Worm (Caenorhabditis elegans) whole organism, late embryonic: ENCODE measurements around the gene bcas-2.

Source experiments
- ama-1 ChIP-seq: fragments of 150-350 bp; optimal IDR thresholded peaks from 2 replicates; lab custom pipeline; 2014
- dve-1 ChIP-seq: sonication (generic microtip); optimal IDR thresholded peaks from 2 replicates; lab custom pipeline; 2017; ENCODE audit warnings: antibody characterized with exemption, mild to moderate bottlenecking, missing genetic modification characterization, missing compliant biosample characterization
- gmeb-2 ChIP-seq: sonication (generic microtip); optimal IDR thresholded peaks from 2 replicates; lab custom pipeline; 2016; ENCODE audit warnings: missing genetic modification characterization, inconsistent platforms, missing compliant biosample characterization

DNA sequence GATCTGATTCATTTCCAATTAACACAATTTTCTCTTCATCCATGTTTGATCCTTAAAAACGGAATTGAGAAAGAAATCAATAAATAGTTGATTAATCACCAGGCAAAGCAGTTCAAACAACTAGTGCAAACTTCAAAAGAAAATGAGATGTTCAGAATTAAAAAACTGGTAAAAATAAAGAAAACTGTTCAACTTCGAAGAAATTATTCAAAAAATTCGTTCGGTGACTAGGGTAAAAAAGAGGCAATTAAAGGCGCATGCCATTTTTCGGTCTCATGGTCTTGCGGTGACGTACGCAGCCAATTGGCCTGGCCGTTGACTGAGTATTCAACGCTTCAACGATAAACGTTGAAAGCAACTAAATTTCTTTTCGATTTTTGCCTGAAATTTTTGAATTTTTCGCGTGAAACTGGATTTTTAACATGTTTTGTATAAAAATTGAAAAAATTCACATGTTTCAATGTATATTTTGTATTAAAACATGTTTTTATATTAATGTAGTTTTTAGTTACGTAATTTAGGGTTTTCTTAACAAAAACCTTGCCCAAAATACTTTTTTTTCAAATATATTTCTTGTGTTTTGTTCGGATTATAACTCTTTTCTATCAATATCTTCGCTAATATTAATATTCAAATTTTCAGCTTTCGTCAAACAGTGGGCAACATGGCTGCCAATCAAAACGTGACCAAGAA, 39.3 kb downstream of the bcas-2 start, which contains the start of the genes sna-3 and rps-3:
- TF ChIP-seq ama-1 (lab: Kevin White, UChicago) (no peak), dve-1 (tag; lab: Kevin White, UChicago) (no peak), gmeb-2 (no peak)
